Worm (Caenorhabditis elegans) whole organism, L1 larva: ENCODE measurements around the gene K01D12.10.

Experiments
- alr-1 ChIP-seq: fragments of 200-800 bp; sonication (Bioruptor generic); optimal IDR thresholded peaks from 2 replicates; lab custom pipeline; 2018; ENCODE audit warnings: borderline replicate concordance, mild to moderate bottlenecking, missing genetic modification characterization, missing compliant biosample characterization
- aly-2 ChIP-seq: fragments of 150-350 bp; optimal IDR thresholded peaks from 2 replicates; lab custom pipeline; 2014; ENCODE audit warnings: missing biosample characterization, missing genetic modification characterization
- ceh-63 ChIP-seq: fragments of 200-800 bp; sonication (Bioruptor generic); optimal IDR thresholded peaks from 2 replicates; lab custom pipeline; 2018; ENCODE audit warnings: mild to moderate bottlenecking, missing genetic modification characterization, missing compliant biosample characterization
- ceh-8 ChIP-seq: fragments of 200-800 bp; sonication (Bioruptor generic); optimal IDR thresholded peaks from 2 replicates; lab custom pipeline; 2018; ENCODE audit warnings: mild to moderate bottlenecking, missing genetic modification characterization, moderate library complexity, missing compliant biosample characterization
- ces-1 ChIP-seq: fragments of 150-350 bp; optimal IDR thresholded peaks from 2 replicates; lab custom pipeline; 2014; ENCODE audit warnings: missing biosample characterization, missing genetic modification reagents, missing genetic modification characterization
- efl-1 ChIP-seq, 4 experiments: fragments of 150-350 bp; optimal IDR thresholded peaks in 3 of 4; peaks in 1 of 4; 1 replicate in 1 of 4; 2 replicates in 3 of 4; lab custom pipeline; 2014; ENCODE audit warnings: missing biosample characterization in 2 of 4, missing genetic modification characterization in 2 of 4, missing genetic modification reagents in 2 of 4
- efl-3 ChIP-seq: fragments of 200-800 bp; sonication (Bioruptor generic); optimal IDR thresholded peaks from 2 replicates; lab custom pipeline; 2018; ENCODE audit warnings: mild to moderate bottlenecking, missing genetic modification characterization, missing compliant biosample characterization
- elt-2 ChIP-seq: sonication (generic microtip); optimal IDR thresholded peaks from 2 replicates; lab custom pipeline; 2016; ENCODE audit warnings: missing genetic modification characterization, mild to moderate bottlenecking, inconsistent platforms, missing compliant biosample characterization, missing genetic modification reagents
- fkh-10 ChIP-seq: sonication (generic microtip); optimal IDR thresholded peaks from 2 replicates; lab custom pipeline; 2017; ENCODE audit warnings: missing biosample characterization, missing genetic modification reagents, missing genetic modification characterization
- fkh-8 ChIP-seq: sonication (generic microtip); optimal IDR thresholded peaks from 2 replicates; lab custom pipeline; 2016; ENCODE audit warnings: mild to moderate bottlenecking, missing genetic modification characterization, missing compliant biosample characterization
- grh-1 ChIP-seq: fragments of 200-800 bp; sonication (Bioruptor generic); IDR thresholded peaks from 2 replicates; pipeline ENCODE4 v1.3.6; 2022; ENCODE audit warnings: missing genetic modification reagents, missing genetic modification characterization, missing compliant biosample characterization
- hlh-17 ChIP-seq: fragments of 200-800 bp; sonication (Bioruptor generic); optimal IDR thresholded peaks from 2 replicates; lab custom pipeline; 2018; ENCODE audit warnings: missing genetic modification characterization, mild to moderate bottlenecking, missing compliant biosample characterization, moderate library complexity, borderline replicate concordance
- hpl-2 ChIP-seq: fragments of 150-350 bp; optimal IDR thresholded peaks from 2 replicates; lab custom pipeline; 2014; ENCODE audit warnings: missing biosample characterization, missing genetic modification reagents, missing genetic modification characterization
- isw-1 ChIP-seq: fragments of 200-800 bp; sonication (Bioruptor generic); IDR thresholded peaks from 2 replicates; pipeline ENCODE4 v1.3.6; 2022; ENCODE audit warnings: missing genetic modification characterization, missing compliant biosample characterization
- lin-13 ChIP-seq: fragments of 150-350 bp; optimal IDR thresholded peaks from 2 replicates; lab custom pipeline; 2014; ENCODE audit warnings: missing biosample characterization, missing genetic modification reagents, missing genetic modification characterization
- lin-14 ChIP-seq: fragments of 200-800 bp; sonication (Bioruptor generic); optimal IDR thresholded peaks from 2 replicates; lab custom pipeline; 2018; ENCODE audit warnings: mild to moderate bottlenecking, missing genetic modification characterization, moderate library complexity, missing compliant biosample characterization
- lin-15B ChIP-seq: fragments of 150-350 bp; sonication (generic microtip); optimal IDR thresholded peaks from 3 replicates; lab custom pipeline; 2014; ENCODE audit warnings: missing biosample characterization, missing genetic modification characterization
- lin-35 ChIP-seq, 2 experiments: fragments of 150-350 bp; optimal IDR thresholded peaks; 2 replicates each; lab custom pipeline; 2014; ENCODE audit warnings: missing biosample characterization in 2 of 2, missing genetic modification characterization in 2 of 2, missing genetic modification reagents in 2 of 2
- lin-39 ChIP-seq: fragments of 150-350 bp; optimal IDR thresholded peaks from 2 replicates; lab custom pipeline; 2014; ENCODE audit warnings: missing biosample characterization, missing genetic modification reagents, missing genetic modification characterization
- lsy-2 ChIP-seq, 2 experiments: fragments of 150-350 bp; optimal IDR thresholded peaks; 2 replicates each; lab custom pipeline; 2014; ENCODE audit warnings: missing biosample characterization in 2 of 2, missing genetic modification characterization in 2 of 2
- mab-9 ChIP-seq: fragments of 200-800 bp; sonication (Bioruptor generic); IDR thresholded peaks from 2 replicates; pipeline ENCODE4 v1.3.6; 2022; ENCODE audit warnings: missing genetic modification reagents, missing genetic modification characterization, missing compliant biosample characterization
- mep-1 ChIP-seq: fragments of 150-350 bp; optimal IDR thresholded peaks from 2 replicates; lab custom pipeline; 2014; ENCODE audit warnings: missing biosample characterization, missing genetic modification characterization
- nhr-11 ChIP-seq: fragments of 150-350 bp; optimal IDR thresholded peaks from 2 replicates; lab custom pipeline; 2014; ENCODE audit warnings: missing biosample characterization, missing genetic modification characterization
- nhr-20 ChIP-seq: sonication (generic microtip); optimal IDR thresholded peaks from 2 replicates; lab custom pipeline; 2016; ENCODE audit warnings: mild to moderate bottlenecking, missing genetic modification characterization, missing compliant biosample characterization
- nhr-28 ChIP-seq: fragments of 150-350 bp; optimal IDR thresholded peaks from 2 replicates; lab custom pipeline; 2014; ENCODE audit warnings: missing biosample characterization, missing genetic modification characterization
- nhr-71 ChIP-seq: sonication (generic microtip); optimal IDR thresholded peaks from 2 replicates; lab custom pipeline; 2016; ENCODE audit warnings: mild to moderate bottlenecking, missing genetic modification characterization, moderate library complexity, missing compliant biosample characterization
- nhr-85 ChIP-seq: sonication (generic microtip); peaks from one replicate; lab custom pipeline; 2016; ENCODE audit warnings: missing genetic modification characterization, inconsistent platforms, missing compliant biosample characterization
- skn-1 ChIP-seq: fragments of 150-350 bp; optimal IDR thresholded peaks from 2 replicates; lab custom pipeline; 2014; ENCODE audit warnings: missing biosample characterization, missing genetic modification characterization
- tlp-1 ChIP-seq: fragments of 150-350 bp; optimal IDR thresholded peaks from 2 replicates; lab custom pipeline; 2014; ENCODE audit warnings: missing biosample characterization, missing genetic modification characterization
- unc-62 ChIP-seq: fragments of 150-350 bp; optimal IDR thresholded peaks from 2 replicates; lab custom pipeline; 2014; ENCODE audit warnings: missing biosample characterization, missing genetic modification reagents, missing genetic modification characterization
- unc-98 ChIP-seq: fragments of 200-800 bp; sonication (Bioruptor generic); IDR thresholded peaks from 2 replicates; pipeline ENCODE4 v1.3.6; 2022; ENCODE audit warnings: missing genetic modification characterization, missing compliant biosample characterization
- zip-4 ChIP-seq: fragments of 200-800 bp; sonication (Bioruptor generic); optimal IDR thresholded peaks from 2 replicates; lab custom pipeline; 2018; ENCODE audit warnings: mild to moderate bottlenecking, missing genetic modification characterization, moderate library complexity, missing compliant biosample characterization
- ztf-4 ChIP-seq: fragments of 150-350 bp; optimal IDR thresholded peaks from 2 replicates; lab custom pipeline; 2014; ENCODE audit warnings: missing biosample characterization, missing genetic modification characterization

The K01D12.10 gene

ce11 chrV:12412321-12412720 is 6.3 kb downstream of the K01D12.10 start:
- TF ChIP-seq efl-1 (optimal IDR thresholded peaks at IDR 0.05; lab: Kevin White, UChicago) (no peak), efl-1 (GFP tag; optimal IDR thresholded peaks at IDR 0.05 in 1 of 2; lab: Kevin White, UChicago) (peak in 1 of 2 experiments; percentile 87), mab-9 (GFP tag; lab: Robert Waterston, UW) (no peak), lin-13 (GFP tag; lab: Kevin White, UChicago) (no peak), elt-2 (tag; lab: Kevin White, UChicago) (no peak)

ce11 chrV:12413651-12414114 is 7.7 kb downstream of the K01D12.10 start, which contains the start of gene cdr-6:
cdr-6 (minus strand) TSS chrV:12413701.
- TF ChIP-seq hpl-2 (GFP tag; lab: Kevin White, UChicago) (no peak), aly-2 (tag; lab: Kevin White, UChicago) (no peak), nhr-71 (tag; lab: Kevin White, UChicago) (peak; percentile 36), nhr-20 (tag; lab: Kevin White, UChicago) (peak; percentile 72), lin-35 (GFP tag; optimal IDR thresholded peaks at IDR 0.05; lab: Kevin White, UChicago) (peak in 1 of 2 experiments; percentile 6), fkh-8 (tag; lab: Kevin White, UChicago) (no peak), nhr-28 (peak; percentile 13), hlh-17 (no peak), lin-14 (GFP tag; lab: Kevin White, UChicago) (peak; percentile 42), mep-1 (peak; percentile 5), efl-1 (optimal IDR thresholded peaks at IDR 0.05; lab: Kevin White, UChicago) (peak in 1 of 2 experiments; percentile 13), efl-1 (GFP tag; optimal IDR thresholded peaks at IDR 0.05 in 1 of 2; lab: Kevin White, UChicago) (no peak)

- no peak for TF ChIP-seq zip-4 (GFP tag; lab: Kevin White, UChicago)
- TF ChIP-seq nhr-11 (tag; lab: Kevin White, UChicago) = no peak
- peak; percentile 13 for TF ChIP-seq elt-2 (tag; lab: Kevin White, UChicago)
- no peak for TF ChIP-seq ceh-63 (GFP tag; lab: Kevin White, UChicago)
These were observed 8.3 kb downstream of the K01D12.10 start for ce11 chrV:12414362-12414761.

- peak; percentile 57 for TF ChIP-seq elt-2 (tag; lab: Kevin White, UChicago)
- no peak for TF ChIP-seq efl-1 (optimal IDR thresholded peaks at IDR 0.05; lab: Kevin White, UChicago)
- peak in 1 of 2 experiments; percentile 48 for TF ChIP-seq efl-1 (GFP tag; optimal IDR thresholded peaks at IDR 0.05 in 1 of 2; lab: Kevin White, UChicago)
- TF ChIP-seq nhr-20 (tag; lab: Kevin White, UChicago) = peak; percentile 14
- no peak for TF ChIP-seq lsy-2 (tag; optimal IDR thresholded peaks at IDR 0.05; lab: Kevin White, UChicago)
These were observed 9.6 kb downstream of the K01D12.10 start, which contains the start of gene cdr-2 for ce11 chrV:12415656-12416055. cdr-2 (minus strand) TSS chrV:12415709.

ce11 chrV:12417277-12417676 is 11.2 kb downstream of the K01D12.10 start, which contains the start of gene cdr-3:
cdr-3 (minus strand) TSS chrV:12417377.
- TF ChIP-seq ceh-8 (GFP tag; lab: Kevin White, UChicago) (no peak), fkh-10 (no peak), grh-1 (GFP tag; lab: Robert Waterston, UW) (no peak), ceh-63 (GFP tag; lab: Kevin White, UChicago) (no peak), lin-39 (tag; lab: Kevin White, UChicago) (no peak), skn-1 (tag; lab: Kevin White, UChicago) (no peak), tlp-1 (tag; lab: Kevin White, UChicago) (no peak), mep-1 (no peak), lin-14 (GFP tag; lab: Kevin White, UChicago) (no peak), isw-1 (GFP tag; lab: Robert Waterston, UW) (no peak), efl-3 (GFP tag; lab: Kevin White, UChicago) (no peak), alr-1 (tag; lab: Kevin White, UChicago) (no peak), aly-2 (tag; lab: Kevin White, UChicago) (no peak), ztf-4 (tag; lab: Kevin White, UChicago) (no peak), efl-1 (optimal IDR thresholded peaks at IDR 0.05; lab: Kevin White, UChicago) (no peak), efl-1 (GFP tag; optimal IDR thresholded peaks at IDR 0.05 in 1 of 2; lab: Kevin White, UChicago) (no peak), nhr-85 (tag; lab: Kevin White, UChicago) (no peak), unc-62 (GFP tag; lab: Kevin White, UChicago) (no peak), lin-15B (tag; lab: Kevin White, UChicago) (no peak), unc-98 (GFP tag; lab: Robert Waterston, UW) (no peak), ces-1 (no peak)
